Fruit fly (Drosophila melanogaster) whole organism, wandering third instar larva: ENCODE measurements around the gene Ost48.

Experiments
- Abd-B ChIP-seq: fragments of >200 bp; optimal IDR thresholded peaks from 2 replicates; lab custom pipeline; 2017; ENCODE audit warnings: missing biosample characterization, missing genetic modification characterization
- Myc ChIP-seq: fragments of >200 bp; optimal IDR thresholded peaks from 2 replicates; lab custom pipeline; 2017
- br ChIP-seq: fragments of 200-800 bp; sonication (Bioruptor generic); optimal IDR thresholded peaks from 2 replicates; lab custom pipeline; 2016; ENCODE audit warnings: missing biosample characterization, missing genetic modification characterization
- dsf ChIP-seq: sonication (Bioruptor generic); optimal IDR thresholded peaks from 2 replicates; lab custom pipeline; 2016; ENCODE audit warnings: missing biosample characterization, missing genetic modification characterization, borderline replicate concordance
- ey ChIP-seq: fragments of 200-800 bp; sonication (Bioruptor generic); optimal IDR thresholded peaks from 2 replicates; lab custom pipeline; 2016; ENCODE audit warnings: missing biosample characterization, missing genetic modification characterization
- h ChIP-seq: fragments of 200-800 bp; sonication (Bioruptor generic); optimal IDR thresholded peaks from 3 replicates; lab custom pipeline; 2016; ENCODE audit warnings: missing biosample characterization, mild to moderate bottlenecking, missing genetic modification characterization
- psq ChIP-seq: fragments of 200-800 bp; sonication (Bioruptor generic); optimal IDR thresholded peaks from 3 replicates; lab custom pipeline; 2017; ENCODE audit warnings: missing biosample characterization, mild to moderate bottlenecking, missing genetic modification characterization, moderate library complexity
- sage ChIP-seq: fragments of 200-800 bp; sonication (Bioruptor generic); optimal IDR thresholded peaks from 2 replicates; lab custom pipeline; 2016; ENCODE audit warnings: missing biosample characterization, mild to moderate bottlenecking, missing genetic modification characterization
- sv ChIP-seq: fragments of 200-800 bp; sonication (Bioruptor generic); optimal IDR thresholded peaks from 3 replicates; lab custom pipeline; 2016; ENCODE audit warnings: missing biosample characterization, missing genetic modification characterization
- usp ChIP-seq: fragments of >200 bp; optimal IDR thresholded peaks from 2 replicates; lab custom pipeline; 2017; ENCODE audit warnings: missing biosample characterization, missing genetic modification characterization

DNA sequence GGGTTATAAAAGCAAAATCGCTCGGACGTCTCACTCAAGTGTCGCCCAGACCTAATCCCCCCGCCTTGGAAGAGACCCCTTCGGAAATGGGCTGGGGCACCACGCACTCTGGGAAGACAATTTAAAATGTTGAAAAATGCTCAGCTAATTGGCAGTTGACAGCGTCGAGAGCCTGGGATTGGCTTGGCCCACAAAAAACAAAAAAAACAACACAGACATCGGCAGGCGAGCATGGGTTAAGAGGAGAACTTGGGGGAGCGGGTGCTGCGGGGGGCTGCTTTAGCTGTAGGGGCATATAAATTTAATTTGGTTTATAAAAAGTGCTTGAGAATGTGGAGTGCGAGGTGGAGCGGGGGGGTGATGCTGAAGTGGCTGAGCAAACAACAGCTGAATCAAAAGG lies 35.8 kb downstream of the Ost48 start:
- TF ChIP-seq psq (GFP tag; lab: Kevin White, UChicago) (no peak), sage (GFP tag; lab: Kevin White, UChicago) (no peak), Myc (lab: Kevin White, UChicago) (no peak), Abd-B (GFP tag; lab: Kevin White, UChicago) (no peak), ey (GFP tag; lab: Kevin White, UChicago) (no peak), sv (GFP tag; lab: Kevin White, UChicago) (no peak), dsf (GFP tag; lab: Kevin White, UChicago) (no peak), usp (GFP tag; lab: Kevin White, UChicago) (no peak), br (GFP tag; lab: Kevin White, UChicago) (no peak), h (no peak)
